Fruit fly (Drosophila melanogaster) whole organism, embryonic: ENCODE results near the gene Mks1.
A peak's percentile ranks its signal among the peaks of the same experiment; 100 is the strongest.

Experiments used
- BtbVII ChIP-seq: fragments of 200-800 bp; sonication (Bioruptor generic); optimal IDR thresholded peaks from 3 replicates; lab custom pipeline; 2017; ENCODE audit warnings: missing biosample characterization, mild to moderate bottlenecking, missing genetic modification characterization
- CG10565 ChIP-seq: fragments of 200-800 bp; sonication (Bioruptor generic); optimal IDR thresholded peaks from 3 replicates; lab custom pipeline; 2016; ENCODE audit warnings: missing biosample characterization, mild to moderate bottlenecking, missing genetic modification characterization
- CG13287 ChIP-seq: fragments of 200-800 bp; sonication (Bioruptor generic); IDR thresholded peaks from 2 replicates; pipeline ENCODE4 v1.3.6; 2022; ENCODE audit warnings: missing biosample characterization, missing genetic modification characterization; ENCODE audit not compliant: partially characterized antibody
- CG1529 ChIP-seq: fragments of 200-800 bp; sonication (Bioruptor generic); optimal IDR thresholded peaks from 3 replicates; lab custom pipeline; 2018; ENCODE audit warnings: missing biosample characterization, missing genetic modification characterization
- CG3407 ChIP-seq: fragments of 200-800 bp; sonication (Bioruptor generic); optimal IDR thresholded peaks from 2 replicates; lab custom pipeline; 2018; ENCODE audit warnings: missing biosample characterization, mild to moderate bottlenecking, missing genetic modification characterization
- CG3995 ChIP-seq: fragments of 200-800 bp; sonication (Bioruptor generic); optimal IDR thresholded peaks from 3 replicates; lab custom pipeline; 2016; ENCODE audit warnings: missing biosample characterization, missing genetic modification characterization
- CG4282 ChIP-seq: fragments of 200-800 bp; sonication (Bioruptor generic); optimal IDR thresholded peaks from 2 replicates; lab custom pipeline; 2016; ENCODE audit warnings: missing biosample characterization, missing genetic modification characterization
- CG6272 ChIP-seq: fragments of 200-800 bp; sonication (Bioruptor generic); IDR thresholded peaks from 2 replicates; pipeline ENCODE4 v1.3.6; 2022; ENCODE audit warnings: missing biosample characterization, missing genetic modification characterization
- CG6854 ChIP-seq: fragments of 200-800 bp; sonication (Bioruptor generic); optimal IDR thresholded peaks from 3 replicates; lab custom pipeline; 2017; ENCODE audit warnings: missing biosample characterization, mild to moderate bottlenecking, missing genetic modification characterization
- CG7556 ChIP-seq: fragments of 200-800 bp; sonication (Bioruptor generic); optimal IDR thresholded peaks from 2 replicates; lab custom pipeline; 2017; ENCODE audit warnings: missing biosample characterization, mild to moderate bottlenecking, missing genetic modification characterization
- CG7786 ChIP-seq: fragments of 200-800 bp; sonication (Bioruptor generic); optimal IDR thresholded peaks from 2 replicates; lab custom pipeline; 2016; ENCODE audit warnings: missing biosample characterization, missing genetic modification characterization
- CG8359 ChIP-seq: fragments of 200-800 bp; sonication (Bioruptor generic); optimal IDR thresholded peaks from 2 replicates; lab custom pipeline; 2017; ENCODE audit warnings: missing biosample characterization, mild to moderate bottlenecking, missing genetic modification characterization, borderline replicate concordance
- Camta ChIP-seq: fragments of 200-800 bp; sonication (Bioruptor generic); optimal IDR thresholded peaks from 2 replicates; lab custom pipeline; 2016; ENCODE audit warnings: missing biosample characterization, missing genetic modification characterization
- D ChIP-seq, 2 experiments: fragments of 200-800 bp in 1 of 2; fragments of >200 bp in 1 of 2; sonication (Bioruptor generic) in 1 of 2; optimal IDR thresholded peaks; 2 replicates in 1 of 2; 3 replicates in 1 of 2; lab custom pipeline; 2017; ENCODE audit warnings: mild to moderate bottlenecking in 1 of 2, missing biosample characterization in 1 of 2, missing genetic modification characterization in 1 of 2, missing genetic modification reagents in 1 of 2
- HLH54F ChIP-seq: fragments of 200-800 bp; sonication (Bioruptor generic); optimal IDR thresholded peaks from 3 replicates; lab custom pipeline; 2016; ENCODE audit warnings: missing biosample characterization, missing genetic modification characterization
- Hmr ChIP-seq: fragments of 200-800 bp; sonication (Bioruptor generic); optimal IDR thresholded peaks from 3 replicates; lab custom pipeline; 2017; ENCODE audit warnings: mild to moderate bottlenecking, missing biosample characterization, missing genetic modification reagents, missing genetic modification characterization
- Hr51 ChIP-seq, 2 experiments: fragments of 200-800 bp; sonication (Bioruptor generic); optimal IDR thresholded peaks; 2 replicates in 1 of 2; 3 replicates in 1 of 2; lab custom pipeline; 2016 to 2018; ENCODE audit warnings: missing biosample characterization in 2 of 2, missing genetic modification characterization in 2 of 2, mild to moderate bottlenecking in 1 of 2, moderate library complexity in 1 of 2
- Nf-YB ChIP-seq: fragments of 200-800 bp; sonication (Bioruptor generic); optimal IDR thresholded peaks from 3 replicates; lab custom pipeline; 2019; ENCODE audit warnings: missing biosample characterization, mild to moderate bottlenecking, missing genetic modification characterization, moderate library complexity
- NfI ChIP-seq: fragments of 200-800 bp; sonication (Bioruptor generic); optimal IDR thresholded peaks from 3 replicates; lab custom pipeline; 2018; ENCODE audit warnings: missing biosample characterization, mild to moderate bottlenecking, missing genetic modification characterization, moderate library complexity
- Optix ChIP-seq: fragments of 200-800 bp; sonication (Bioruptor generic); IDR thresholded peaks from 3 replicates; pipeline ENCODE4 v1.3.6; 2022; ENCODE audit warnings: missing biosample characterization, missing genetic modification characterization
- Ptx1 ChIP-seq: fragments of 200-800 bp; sonication (Bioruptor generic); IDR thresholded peaks from 2 replicates; pipeline ENCODE4 v1.3.6; 2022; ENCODE audit warnings: missing biosample characterization, missing genetic modification characterization
- Scr ChIP-seq: fragments of 200-800 bp; sonication (Bioruptor generic); IDR thresholded peaks from 2 replicates; pipeline ENCODE4 v1.3.6; 2022; ENCODE audit warnings: missing biosample characterization, missing genetic modification characterization; ENCODE audit not compliant: partially characterized antibody
- Spps ChIP-seq: fragments of 200-800 bp; sonication (Bioruptor generic); optimal IDR thresholded peaks from 2 replicates; lab custom pipeline; 2018; ENCODE audit warnings: missing biosample characterization, mild to moderate bottlenecking, missing genetic modification characterization
- Sry-δ ChIP-seq: fragments of 200-800 bp; sonication (Bioruptor generic); optimal IDR thresholded peaks from 2 replicates; lab custom pipeline; 2016; ENCODE audit warnings: missing biosample characterization, missing genetic modification characterization
- Trl ChIP-seq, 3 experiments: fragments of >200 bp in 2 of 3; fragments of 200-800 bp in 1 of 3; sonication (Bioruptor generic) in 1 of 3; optimal IDR thresholded peaks; 2 replicates in 1 of 3; 3 replicates in 2 of 3; lab custom pipeline; 2016 to 2017; ENCODE audit warnings: missing biosample characterization in 1 of 3, missing genetic modification characterization in 1 of 3
- amos ChIP-seq: fragments of 200-800 bp; sonication (Bioruptor generic); IDR thresholded peaks from 2 replicates; pipeline ENCODE4 v1.3.6; 2022; ENCODE audit warnings: missing biosample characterization, missing genetic modification characterization; ENCODE audit not compliant: partially characterized antibody
- bab2 ChIP-seq: fragments of 200-800 bp; sonication (Bioruptor generic); optimal IDR thresholded peaks from 2 replicates; lab custom pipeline; 2016; ENCODE audit warnings: missing biosample characterization, missing genetic modification characterization
- bbx ChIP-seq: fragments of 200-800 bp; sonication (Bioruptor generic); IDR thresholded peaks from 2 replicates; pipeline ENCODE4 v1.3.6; 2022; ENCODE audit warnings: missing biosample characterization, missing genetic modification characterization; ENCODE audit not compliant: partially characterized antibody
- bigmax ChIP-seq: fragments of 200-800 bp; sonication (Bioruptor generic); optimal IDR thresholded peaks from 2 replicates; lab custom pipeline; 2018; ENCODE audit warnings: missing biosample characterization, mild to moderate bottlenecking, missing genetic modification characterization
- chif ChIP-seq, 2 experiments: fragments of 200-800 bp; sonication (Bioruptor generic); optimal IDR thresholded peaks; 3 replicates each; lab custom pipeline; 2016; ENCODE audit warnings: missing biosample characterization in 2 of 2, missing genetic modification characterization in 2 of 2
- chm ChIP-seq: fragments of 200-800 bp; sonication (Bioruptor generic); IDR thresholded peaks from 2 replicates; pipeline ENCODE4 v1.3.6; 2022; ENCODE audit warnings: missing biosample characterization, missing genetic modification characterization
- chn ChIP-seq: fragments of 200-800 bp; sonication (Bioruptor generic); optimal IDR thresholded peaks from 2 replicates; lab custom pipeline; 2016; ENCODE audit warnings: missing biosample characterization, missing genetic modification characterization
- dmrt99B ChIP-seq: fragments of 200-800 bp; sonication (Bioruptor generic); optimal IDR thresholded peaks from 2 replicates; lab custom pipeline; 2018; ENCODE audit warnings: missing biosample characterization, mild to moderate bottlenecking, missing genetic modification characterization, moderate library complexity
- en ChIP-seq: fragments of 200-800 bp; sonication (Bioruptor generic); optimal IDR thresholded peaks from 2 replicates; lab custom pipeline; 2016; ENCODE audit warnings: missing biosample characterization, missing genetic modification characterization
- fd64A ChIP-seq: fragments of 200-800 bp; sonication (Bioruptor generic); optimal IDR thresholded peaks from 3 replicates; lab custom pipeline; 2018; ENCODE audit warnings: missing biosample characterization, mild to moderate bottlenecking, missing genetic modification characterization
- grau ChIP-seq: fragments of 200-800 bp; optimal IDR thresholded peaks from 3 replicates; lab custom pipeline; 2019; ENCODE audit warnings: missing biosample characterization, mild to moderate bottlenecking, missing genetic modification characterization, moderate library complexity
- knrl ChIP-seq: fragments of 200-800 bp; sonication (Bioruptor generic); IDR thresholded peaks from 3 replicates; pipeline ENCODE4 v1.3.6; 2022; ENCODE audit warnings: missing biosample characterization, missing genetic modification characterization; ENCODE audit not compliant: partially characterized antibody
- oc ChIP-seq: fragments of 200-800 bp; sonication (Bioruptor generic); optimal IDR thresholded peaks from 2 replicates; lab custom pipeline; 2018; ENCODE audit warnings: missing biosample characterization, mild to moderate bottlenecking, missing genetic modification characterization, moderate library complexity
- pb ChIP-seq: fragments of 200-800 bp; sonication (Bioruptor generic); optimal IDR thresholded peaks from 3 replicates; lab custom pipeline; 2016; ENCODE audit warnings: missing biosample characterization, missing genetic modification characterization
- pfk ChIP-seq: fragments of 200-800 bp; sonication (Bioruptor generic); optimal IDR thresholded peaks from 2 replicates; lab custom pipeline; 2018; ENCODE audit warnings: missing biosample characterization, mild to moderate bottlenecking, missing genetic modification characterization, moderate library complexity
- seq ChIP-seq: fragments of 200-800 bp; sonication (Bioruptor generic); IDR thresholded peaks from 2 replicates; pipeline ENCODE4 v1.3.6; 2022; ENCODE audit warnings: missing biosample characterization, missing genetic modification characterization
- slbo ChIP-seq: fragments of 200-800 bp; sonication (Bioruptor generic); IDR thresholded peaks from 2 replicates; pipeline ENCODE4 v1.3.6; 2022; ENCODE audit warnings: missing biosample characterization, missing genetic modification characterization
- slp2 ChIP-seq: fragments of 200-800 bp; sonication (Bioruptor generic); optimal IDR thresholded peaks from 2 replicates; lab custom pipeline; 2016; ENCODE audit warnings: missing biosample characterization, missing genetic modification characterization
- tna ChIP-seq: fragments of 200-800 bp; sonication (Bioruptor generic); IDR thresholded peaks from 2 replicates; pipeline ENCODE4 v1.3.6; 2022; ENCODE audit warnings: missing biosample characterization, missing genetic modification characterization; ENCODE audit not compliant: partially characterized antibody
- tx ChIP-seq: fragments of 200-800 bp; sonication (Bioruptor generic); optimal IDR thresholded peaks from 2 replicates; lab custom pipeline; 2016; ENCODE audit warnings: missing biosample characterization, missing genetic modification characterization
- wdn ChIP-seq: fragments of 200-800 bp; sonication (Bioruptor generic); IDR thresholded peaks from 2 replicates; pipeline ENCODE4 v1.3.6; 2022; ENCODE audit warnings: missing biosample characterization, missing genetic modification characterization
- zen2 ChIP-seq: fragments of 200-800 bp; sonication (Bioruptor generic); IDR thresholded peaks from 3 replicates; pipeline ENCODE4 v1.3.6; 2022; ENCODE audit warnings: missing biosample characterization, missing genetic modification characterization; ENCODE audit not compliant: partially characterized antibody
- zfh1 ChIP-seq: fragments of 200-800 bp; sonication (Bioruptor generic); IDR thresholded peaks from 3 replicates; pipeline ENCODE4 v1.3.6; 2022; ENCODE audit warnings: missing biosample characterization, missing genetic modification characterization

The Mks1 gene

DNA sequence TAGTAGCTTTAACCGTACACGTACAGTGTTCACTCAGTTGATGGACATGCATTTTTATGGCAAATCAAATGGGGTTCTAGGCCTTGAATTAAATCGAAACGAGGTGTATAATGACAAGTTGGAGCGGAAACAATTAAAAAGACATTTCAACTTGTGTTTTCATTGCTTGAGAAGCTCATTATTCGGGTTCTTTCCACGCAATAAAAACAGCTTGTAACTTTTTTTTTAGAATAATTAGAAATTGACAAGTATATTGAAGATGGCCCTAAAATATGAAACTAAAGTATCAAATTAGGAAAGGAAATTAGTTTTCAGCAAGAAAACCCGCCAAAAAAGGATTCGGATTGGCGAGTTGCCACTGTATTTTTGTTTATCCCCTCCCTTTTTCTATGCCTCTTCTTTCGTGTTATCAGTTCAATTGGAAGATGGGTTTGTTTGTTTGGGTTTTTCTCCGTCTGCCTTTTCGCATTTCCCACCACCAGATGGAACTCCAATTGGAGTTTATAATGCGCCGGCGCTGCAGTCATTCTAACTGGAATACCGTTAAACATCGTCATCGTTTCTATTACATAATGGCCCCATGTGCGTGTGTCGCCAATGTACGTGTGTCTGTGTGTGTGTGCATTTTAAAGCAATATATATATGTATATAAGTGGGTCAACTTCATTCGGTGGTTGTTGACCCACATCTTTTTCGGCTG lies 29.7 kb downstream of the Mks1 start (continued):
- TF ChIP-seq Hmr (GFP tag; lab: Kevin White, UChicago): peak; percentile 54
- no peak for TF ChIP-seq Optix
- no peak for TF ChIP-seq pb (GFP tag; lab: Kevin White, UChicago)
- TF ChIP-seq CG7556 (GFP tag; lab: Kevin White, UChicago): peak; percentile 73
- no peak for TF ChIP-seq zen2 (GFP tag; lab: Robert Waterston, UW)
- TF ChIP-seq CG6854: peak; percentile 44
- TF ChIP-seq Sry-δ (GFP tag; lab: Kevin White, UChicago): no peak
- peak; percentile 49 for TF ChIP-seq NfI (GFP tag; lab: Kevin White, UChicago)
- no peak for TF ChIP-seq amos (GFP tag; lab: Robert Waterston, UW)
- no peak for TF ChIP-seq CG10565 (GFP tag; lab: Kevin White, UChicago)
- TF ChIP-seq knrl (GFP tag; lab: Robert Waterston, UW): no peak
- no peak for TF ChIP-seq Spps (tag; lab: Kevin White, UChicago)
- no peak for TF ChIP-seq fd64A
- no peak for TF ChIP-seq D (optimal IDR thresholded peaks at IDR 0.05; lab: Kevin White, UChicago)
- TF ChIP-seq D (GFP tag; optimal IDR thresholded peaks at IDR 0.05; lab: Kevin White, UChicago): peak; percentile 46
- peak; percentile 82 for TF ChIP-seq grau (tag; lab: Kevin White, UChicago)
- peak; percentile 13 for TF ChIP-seq CG7786 (GFP tag; lab: Kevin White, UChicago)
- no peak for TF ChIP-seq en (GFP tag; lab: Kevin White, UChicago)
- TF ChIP-seq tna: no peak
- TF ChIP-seq Camta (GFP tag; lab: Kevin White, UChicago): no peak
- TF ChIP-seq chn (GFP tag; lab: Kevin White, UChicago): peak; percentile 29
- peak; percentile 0 to 65 for TF ChIP-seq Hr51 (GFP tag; optimal IDR thresholded peaks at IDR 0.05; lab: Kevin White, UChicago)
- TF ChIP-seq bab2 (GFP tag; lab: Kevin White, UChicago): peak; percentile 15
- no peak for TF ChIP-seq slp2 (GFP tag; lab: Kevin White, UChicago)
- no peak for TF ChIP-seq CG4282
- TF ChIP-seq CG1529 (GFP tag; lab: Kevin White, UChicago): peak; percentile 43
- no peak for TF ChIP-seq CG13287 (GFP tag; lab: Robert Waterston, UW)
- TF ChIP-seq CG6272 (GFP tag; lab: Robert Waterston, UW): no peak
- no peak for TF ChIP-seq pfk (GFP tag; lab: Kevin White, UChicago)
- no peak for TF ChIP-seq bigmax
- TF ChIP-seq Scr (GFP tag; lab: Robert Waterston, UW): no peak
- no peak for TF ChIP-seq Nf-YB
- TF ChIP-seq tx (GFP tag; lab: Kevin White, UChicago): no peak
- TF ChIP-seq chm (GFP tag; lab: Robert Waterston, UW): no peak
- peak; percentile 40 for TF ChIP-seq HLH54F (GFP tag; lab: Kevin White, UChicago)
- no peak for TF ChIP-seq CG8359 (GFP tag; lab: Kevin White, UChicago)
- no peak for TF ChIP-seq wdn (GFP tag; lab: Robert Waterston, UW)
- TF ChIP-seq oc: no peak
- TF ChIP-seq seq (GFP tag; lab: Robert Waterston, UW): no peak
- TF ChIP-seq chif (GFP tag; optimal IDR thresholded peaks at IDR 0.05; lab: Kevin White, UChicago): peak; percentile 40 to 49
- peak; percentile 44 for TF ChIP-seq BtbVII
- TF ChIP-seq zfh1: no peak
- peak; percentile 56 for TF ChIP-seq slbo (GFP tag; lab: Robert Waterston, UW)
- TF ChIP-seq Ptx1 (GFP tag; lab: Robert Waterston, UW): no peak
- no peak for TF ChIP-seq bbx (GFP tag; lab: Robert Waterston, UW)
- peak; percentile 7 for TF ChIP-seq CG3407 (GFP tag; lab: Kevin White, UChicago)
- TF ChIP-seq CG3995 (GFP tag; lab: Kevin White, UChicago): no peak
- TF ChIP-seq Trl (optimal IDR thresholded peaks at IDR 0.05; lab: Kevin White, UChicago): no peak
- peak; percentile 26 for TF ChIP-seq Trl (GFP tag; optimal IDR thresholded peaks at IDR 0.05; lab: Kevin White, UChicago)
- TF ChIP-seq dmrt99B (tag; lab: Kevin White, UChicago): peak; percentile 70
